Fruit fly (Drosophila melanogaster): ENCODE results near the gene Gr93a.
A peak's percentile ranks its signal among the peaks of the same experiment; 100 is the strongest.

The Gr93a gene

dm6 chr3R:21825140-21825539 is 7.2 kb upstream of the Gr93a start:
- TF ChIP-seq OdsH (GFP tag; optimal IDR thresholded peaks at IDR 0.05) (no peak), N (GFP tag; optimal IDR thresholded peaks at IDR 0.05) (no peak), Sp1 (GFP tag; optimal IDR thresholded peaks at IDR 0.05) (peak; percentile 16), tai (GFP tag; optimal IDR thresholded peaks at IDR 0.05) (peak; percentile 3), dsf (GFP tag; optimal IDR thresholded peaks at IDR 0.05; ENCODE audit: borderline replicate concordance) (no peak), Mio (GFP tag; optimal IDR thresholded peaks at IDR 0.05) (no peak)

dm6 chr3R:21825775-21826558 is 6.3 kb upstream of the Gr93a start:
- TF ChIP-seq Mio (GFP tag; optimal IDR thresholded peaks at IDR 0.05) (no peak), Sp1 (GFP tag; optimal IDR thresholded peaks at IDR 0.05) (peak; percentile 1), usp (GFP tag; optimal IDR thresholded peaks at IDR 0.05) (no peak), dsf (GFP tag; optimal IDR thresholded peaks at IDR 0.05; ENCODE audit: borderline replicate concordance) (no peak), rgr (GFP tag; optimal IDR thresholded peaks at IDR 0.05) (no peak), pan (optimal IDR thresholded peaks at IDR 0.05) (no peak), Hnf4 (GFP tag; optimal IDR thresholded peaks at IDR 0.05) (no peak), h (GFP tag; optimal IDR thresholded peaks at IDR 0.05) (peak; percentile 0)

dm6 chr3R:21827453-21828039 is 4.8 kb upstream of the Gr93a start:
- TF ChIP-seq woc (GFP tag; optimal IDR thresholded peaks at IDR 0.05) (peak; percentile 57), Hnf4 (GFP tag; optimal IDR thresholded peaks at IDR 0.05) (peak; percentile 1), dsf (GFP tag; optimal IDR thresholded peaks at IDR 0.05; ENCODE audit: borderline replicate concordance) (no peak), OdsH (GFP tag; optimal IDR thresholded peaks at IDR 0.05) (peak; percentile 58), h (GFP tag; optimal IDR thresholded peaks at IDR 0.05) (peak; percentile 71), br (GFP tag; optimal IDR thresholded peaks at IDR 0.05) (peak; percentile 24), psq (GFP tag; optimal IDR thresholded peaks at IDR 0.05) (peak; percentile 56), fru (GFP tag; optimal IDR thresholded peaks at IDR 0.05) (peak; percentile 41), rgr (GFP tag; optimal IDR thresholded peaks at IDR 0.05) (peak; percentile 54), N (GFP tag; optimal IDR thresholded peaks at IDR 0.05) (no peak), Sp1 (GFP tag; optimal IDR thresholded peaks at IDR 0.05) (peak; percentile 23), sv (GFP tag; optimal IDR thresholded peaks at IDR 0.05) (no peak), brk (GFP tag; optimal IDR thresholded peaks at IDR 0.05) (no peak), CG9705 (GFP tag; optimal IDR thresholded peaks at IDR 0.05) (no peak), pan (optimal IDR thresholded peaks at IDR 0.05) (peak; percentile 50), dmrt93B (GFP tag; optimal IDR thresholded peaks at IDR 0.05) (peak; percentile 15), foxo (GFP tag; optimal IDR thresholded peaks at IDR 0.05) (peak in 1 of 2 experiments; percentile 51), tai (GFP tag; optimal IDR thresholded peaks at IDR 0.05) (no peak), ey (GFP tag; optimal IDR thresholded peaks at IDR 0.05) (peak; percentile 49), HLH106 (tag; optimal IDR thresholded peaks at IDR 0.05) (peak; percentile 48), Rel (GFP tag; optimal IDR thresholded peaks at IDR 0.05) (no peak), Rel (tag; optimal IDR thresholded peaks at IDR 0.05) (peak; percentile 37)

- no peak for TF ChIP-seq tai (GFP tag; optimal IDR thresholded peaks at IDR 0.05)
- TF ChIP-seq psq (GFP tag; optimal IDR thresholded peaks at IDR 0.05): no peak
- peak; percentile 44 for TF ChIP-seq h (GFP tag; optimal IDR thresholded peaks at IDR 0.05)
- peak; percentile 20 for TF ChIP-seq br (GFP tag; optimal IDR thresholded peaks at IDR 0.05)
- no peak for TF ChIP-seq Jra (GFP tag; optimal IDR thresholded peaks at IDR 0.05)
- TF ChIP-seq GATAd (GFP tag; optimal IDR thresholded peaks at IDR 0.05): no peak
- TF ChIP-seq ey (GFP tag; optimal IDR thresholded peaks at IDR 0.05): peak; percentile 51
- peak; percentile 10 for TF ChIP-seq sv (GFP tag; optimal IDR thresholded peaks at IDR 0.05)
- peak; percentile 24 for TF ChIP-seq rgr (GFP tag; optimal IDR thresholded peaks at IDR 0.05)
- peak in 1 of 2 experiments; percentile 11 for TF ChIP-seq foxo (GFP tag; optimal IDR thresholded peaks at IDR 0.05)
- TF ChIP-seq jim (GFP tag; optimal IDR thresholded peaks at IDR 0.05): no peak
- TF ChIP-seq Hr78 (GFP tag; optimal IDR thresholded peaks at IDR 0.05): no peak
- no peak for TF ChIP-seq woc (GFP tag; optimal IDR thresholded peaks at IDR 0.05)
- TF ChIP-seq Rel (GFP tag; optimal IDR thresholded peaks at IDR 0.05): no peak
- no peak for TF ChIP-seq Rel (tag; optimal IDR thresholded peaks at IDR 0.05)
- peak; percentile 16 for TF ChIP-seq OdsH (GFP tag; optimal IDR thresholded peaks at IDR 0.05)
- TF ChIP-seq fru (GFP tag; optimal IDR thresholded peaks at IDR 0.05): peak; percentile 47
- TF ChIP-seq CrebA (GFP tag; optimal IDR thresholded peaks at IDR 0.05; ENCODE audit: borderline replicate concordance): no peak
These were observed 4.2 kb upstream of the Gr93a start for dm6 chr3R:21828040-21828526.
